Fruit fly (Drosophila melanogaster): ENCODE results near the gene Rac1.

Rac1 gene

DNA sequence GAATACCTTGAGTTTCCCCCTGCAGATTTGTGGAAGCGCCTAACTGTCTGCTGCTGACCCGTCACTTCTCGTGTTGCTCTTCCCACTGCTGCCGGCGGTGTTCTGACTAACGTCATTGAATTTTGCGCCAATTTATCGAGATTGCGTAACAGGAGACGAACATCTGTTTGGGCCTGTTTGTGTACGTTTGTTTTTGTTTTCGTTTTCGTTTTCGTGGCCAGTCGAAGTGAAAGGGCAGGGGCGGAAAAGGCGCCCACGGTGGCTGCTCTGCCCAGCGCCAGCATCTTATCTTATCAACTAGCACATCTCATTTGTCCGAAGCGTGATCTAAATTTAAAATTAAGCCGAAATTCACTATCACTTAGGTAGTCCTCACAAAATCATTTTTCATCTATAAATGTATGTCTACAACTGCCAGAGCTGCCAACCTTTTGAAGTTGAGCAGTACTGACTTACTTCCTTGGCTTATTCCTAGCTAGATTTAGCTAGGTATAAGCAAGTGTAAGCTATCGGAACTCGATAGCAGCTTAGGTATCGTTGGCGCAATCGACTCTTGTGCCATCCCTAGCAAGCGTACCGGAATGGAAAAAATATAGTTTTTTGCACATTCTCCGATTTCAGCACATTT lies 4.6 kb upstream of the Rac1 start, which contains the start of the genes Ctr9 and Nt5a (continued):
- TF ChIP-seq p53 (GFP tag; optimal IDR thresholded peaks at IDR 0.05) (peak; percentile 49), CG10543 (GFP tag; optimal IDR thresholded peaks at IDR 0.05) (peak; percentile 76), CG3065 (GFP tag; optimal IDR thresholded peaks at IDR 0.05) (no peak), ranshi (GFP tag; IDR thresholded peaks at IDR 0.05) (peak; percentile 46; the same call in 1 of the 2 replicates), CG1832 (GFP tag; optimal IDR thresholded peaks at IDR 0.05) (no peak), NFAT (GFP tag; IDR thresholded peaks at IDR 0.05) (peak; percentile 88), sim (GFP tag; IDR thresholded peaks at IDR 0.05) (no peak), en (GFP tag; optimal IDR thresholded peaks at IDR 0.05) (peak; percentile 14), CG8388 (GFP tag; optimal IDR thresholded peaks at IDR 0.05) (peak; percentile 27), Max (GFP tag; optimal IDR thresholded peaks at IDR 0.05) (no peak), dimm (GFP tag; IDR thresholded peaks at IDR 0.05) (no peak), amos (GFP tag; IDR thresholded peaks at IDR 0.05; ENCODE audit: partially characterized antibody) (peak; percentile 81), CG12769 (tag; optimal IDR thresholded peaks at IDR 0.05) (peak; percentile 82), CG4360 (GFP tag; IDR thresholded peaks at IDR 0.05) (0 out of 2 replicates have a peak, but pooled peaks have one; percentile 36), D19A (tag; optimal IDR thresholded peaks at IDR 0.05) (no peak), wdn (GFP tag; IDR thresholded peaks at IDR 0.05) (no peak), bowl (GFP tag; IDR thresholded peaks at IDR 0.05) (no peak), CG17186 (GFP tag; optimal IDR thresholded peaks at IDR 0.05) (peak; percentile 37), CG13123 (GFP tag; optimal IDR thresholded peaks at IDR 0.05) (peak; percentile 33), yki (optimal IDR thresholded peaks at IDR 0.05) (no peak), cad (GFP tag; optimal IDR thresholded peaks at IDR 0.05) (no peak), ac (GFP tag; optimal IDR thresholded peaks at IDR 0.05) (no peak), sc (optimal IDR thresholded peaks at IDR 0.05) (no peak), sc (GFP tag; optimal IDR thresholded peaks at IDR 0.05) (no peak), CG6791 (GFP tag; IDR thresholded peaks at IDR 0.05; ENCODE audit: partially characterized antibody) (peak; percentile 81), tin (GFP tag; optimal IDR thresholded peaks at IDR 0.05) (peak; percentile 54), CG9797 (GFP tag; optimal IDR thresholded peaks at IDR 0.05) (peak; percentile 37), CG43689 (GFP tag; IDR thresholded peaks at IDR 0.05) (no peak), CG1602 (GFP tag; optimal IDR thresholded peaks at IDR 0.05) (no peak), Fer1 (GFP tag; optimal IDR thresholded peaks at IDR 0.05) (peak; percentile 52), pho (GFP tag; optimal IDR thresholded peaks at IDR 0.05) (peak; percentile 66), CG3407 (GFP tag; optimal IDR thresholded peaks at IDR 0.05) (no peak), CG6765 (GFP tag; optimal IDR thresholded peaks at IDR 0.05) (no peak), Bteb2 (GFP tag; optimal IDR thresholded peaks at IDR 0.05) (peak; percentile 72), tup (GFP tag; optimal IDR thresholded peaks at IDR 0.05) (no peak), CG16863 (GFP tag; optimal IDR thresholded peaks at IDR 0.05) (peak; percentile 27), CG15479 (GFP tag; optimal IDR thresholded peaks at IDR 0.05) (peak; percentile 63), HLHmδ (GFP tag; optimal IDR thresholded peaks at IDR 0.05) (no peak), Mes4 (GFP tag; optimal IDR thresholded peaks at IDR 0.05) (no peak), CG30431 (GFP tag; optimal IDR thresholded peaks at IDR 0.05) (no peak), CG10431 (GFP tag; optimal IDR thresholded peaks at IDR 0.05) (no peak), CG2712 (tag; optimal IDR thresholded peaks at IDR 0.05) (peak; percentile 58), Hr78 (GFP tag; optimal IDR thresholded peaks at IDR 0.05) (peak in 1 of 2 experiments; percentile 42), CG17361 (GFP tag; IDR thresholded peaks at IDR 0.05) (no peak; the same call in 2 of the 3 replicates), ro (GFP tag; IDR thresholded peaks at IDR 0.05) (no peak), eve (GFP tag; optimal IDR thresholded peaks at IDR 0.05) (no peak), CG1792 (GFP tag; optimal IDR thresholded peaks at IDR 0.05) (peak; percentile 62), nerfin-2 (GFP tag; IDR thresholded peaks at IDR 0.05; ENCODE audit: partially characterized antibody) (peak; percentile 49), CG1647 (GFP tag; optimal IDR thresholded peaks at IDR 0.05) (peak; percentile 50), CG32767 (GFP tag; IDR thresholded peaks at IDR 0.05) (0 out of 2 replicates have a peak, but pooled peaks have one; percentile 36), corto (GFP tag; optimal IDR thresholded peaks at IDR 0.05) (no peak)

Data from whole organism, embryonic.